Fruit fly (Drosophila melanogaster): ENCODE data around the gene Or22b.

The Or22b gene

dm6 chr2L:1522397-1522796, at the start of gene Or22b:
Or22b (plus strand) TSS chr2L:1522697.
- TF ChIP-seq bab1 (GFP tag; optimal IDR thresholded peaks at IDR 0.05) (no peak), CG12768 (GFP tag; optimal IDR thresholded peaks at IDR 0.05) (no peak), cic (GFP tag; optimal IDR thresholded peaks at IDR 0.05) (no peak), CG11617 (GFP tag; optimal IDR thresholded peaks at IDR 0.05) (no peak), Hr96 (GFP tag; optimal IDR thresholded peaks at IDR 0.05) (no peak), Mnt (GFP tag; optimal IDR thresholded peaks at IDR 0.05) (no peak), toe (GFP tag; optimal IDR thresholded peaks at IDR 0.05) (no peak), CG33017 (tag; optimal IDR thresholded peaks at IDR 0.05) (no peak), kay (GFP tag; ENCODE audit: borderline replicate concordance) (no peak), Crg-1 (GFP tag; optimal IDR thresholded peaks at IDR 0.05) (no peak), CG7045 (GFP tag; optimal IDR thresholded peaks at IDR 0.05) (no peak), tj (GFP tag; optimal IDR thresholded peaks at IDR 0.05) (no peak), Clk (GFP tag; optimal IDR thresholded peaks at IDR 0.05) (no peak), pad (GFP tag; optimal IDR thresholded peaks at IDR 0.05) (no peak), ovo (GFP tag; optimal IDR thresholded peaks at IDR 0.05) (no peak), CG7101 (tag; optimal IDR thresholded peaks at IDR 0.05) (no peak), CG5204 (GFP tag; optimal IDR thresholded peaks at IDR 0.05) (no peak), cnc (optimal IDR thresholded peaks at IDR 0.05) (no peak), CG14711 (tag; optimal IDR thresholded peaks at IDR 0.05) (no peak)

dm6 chr2L:1473427-1473826, 49.1 kb upstream of the Or22b start:
- TF ChIP-seq CG12768 (GFP tag; optimal IDR thresholded peaks at IDR 0.05) (no peak), Mnt (GFP tag; optimal IDR thresholded peaks at IDR 0.05) (no peak), bab1 (GFP tag; optimal IDR thresholded peaks at IDR 0.05) (no peak), CG7045 (GFP tag; optimal IDR thresholded peaks at IDR 0.05) (no peak), CG1620 (GFP tag; optimal IDR thresholded peaks at IDR 0.05) (no peak), cnc (optimal IDR thresholded peaks at IDR 0.05) (no peak), CG5204 (GFP tag; optimal IDR thresholded peaks at IDR 0.05) (no peak), tj (GFP tag; optimal IDR thresholded peaks at IDR 0.05) (no peak), pad (GFP tag; optimal IDR thresholded peaks at IDR 0.05) (no peak), Clk (GFP tag; optimal IDR thresholded peaks at IDR 0.05) (no peak), ovo (GFP tag; optimal IDR thresholded peaks at IDR 0.05) (no peak), CG33017 (tag; optimal IDR thresholded peaks at IDR 0.05) (no peak), CG11617 (GFP tag; optimal IDR thresholded peaks at IDR 0.05) (no peak), Hr96 (GFP tag; optimal IDR thresholded peaks at IDR 0.05) (no peak), CG14711 (tag; optimal IDR thresholded peaks at IDR 0.05) (no peak)

DNA sequence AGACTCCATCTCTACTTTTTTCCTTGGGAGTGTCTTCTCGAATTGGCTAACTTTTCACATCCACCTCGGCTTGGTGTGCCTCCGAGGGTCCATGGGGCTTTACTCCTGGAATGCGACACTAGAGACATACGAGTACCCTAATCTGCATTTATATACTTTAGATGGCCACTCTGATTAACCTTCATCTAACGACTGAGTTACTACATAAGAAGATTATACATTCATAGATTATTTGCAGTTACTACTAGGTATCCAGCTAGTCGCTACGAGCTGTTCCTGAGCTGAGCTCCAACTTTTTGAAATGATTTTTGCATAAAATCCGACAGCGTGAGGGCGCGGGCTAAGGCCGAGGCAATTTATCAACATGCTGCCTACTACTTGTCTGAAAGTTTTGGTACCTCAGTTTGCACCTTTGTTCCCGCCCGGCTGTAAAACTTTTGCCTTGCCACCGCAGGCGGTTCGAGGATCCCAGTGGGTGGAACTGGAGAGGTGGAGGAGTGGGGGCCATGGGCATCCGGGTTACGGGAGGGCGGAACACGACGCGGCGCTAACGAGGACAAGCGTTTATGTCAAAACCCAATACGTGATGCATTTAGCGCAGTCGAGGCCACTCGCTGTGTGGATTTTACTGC, 45.5 kb upstream of the Or22b start:
- TF ChIP-seq pad (GFP tag; optimal IDR thresholded peaks at IDR 0.05) (no peak), Mnt (GFP tag; optimal IDR thresholded peaks at IDR 0.05) (no peak), tj (GFP tag; optimal IDR thresholded peaks at IDR 0.05) (no peak), Clk (GFP tag; optimal IDR thresholded peaks at IDR 0.05) (no peak), cnc (optimal IDR thresholded peaks at IDR 0.05) (no peak), Crg-1 (GFP tag; optimal IDR thresholded peaks at IDR 0.05) (no peak), CG14711 (tag; optimal IDR thresholded peaks at IDR 0.05) (no peak), bab1 (GFP tag; optimal IDR thresholded peaks at IDR 0.05) (no peak), cic (GFP tag; optimal IDR thresholded peaks at IDR 0.05) (no peak), CG7101 (tag; optimal IDR thresholded peaks at IDR 0.05) (no peak), CG7045 (GFP tag; optimal IDR thresholded peaks at IDR 0.05) (no peak), kay (GFP tag; ENCODE audit: borderline replicate concordance) (no peak), CG12768 (GFP tag; optimal IDR thresholded peaks at IDR 0.05) (no peak), Hr96 (GFP tag; optimal IDR thresholded peaks at IDR 0.05) (no peak), ovo (GFP tag; optimal IDR thresholded peaks at IDR 0.05) (no peak), CG11617 (GFP tag; optimal IDR thresholded peaks at IDR 0.05) (no peak), CG1620 (GFP tag; optimal IDR thresholded peaks at IDR 0.05) (no peak), CG5204 (GFP tag; optimal IDR thresholded peaks at IDR 0.05) (no peak), CG33017 (tag; optimal IDR thresholded peaks at IDR 0.05) (no peak)

- TF ChIP-seq cic (GFP tag; optimal IDR thresholded peaks at IDR 0.05) (no peak), Crg-1 (GFP tag; optimal IDR thresholded peaks at IDR 0.05) (no peak), Mnt (GFP tag; optimal IDR thresholded peaks at IDR 0.05) (no peak), CG7101 (tag; optimal IDR thresholded peaks at IDR 0.05) (no peak), cnc (optimal IDR thresholded peaks at IDR 0.05) (no peak), toe (GFP tag; optimal IDR thresholded peaks at IDR 0.05) (no peak), CG14711 (tag; optimal IDR thresholded peaks at IDR 0.05) (no peak), CG7045 (GFP tag; optimal IDR thresholded peaks at IDR 0.05) (no peak), kay (GFP tag; ENCODE audit: borderline replicate concordance) (no peak), CG11617 (GFP tag; optimal IDR thresholded peaks at IDR 0.05) (no peak), Clk (GFP tag; optimal IDR thresholded peaks at IDR 0.05) (no peak), bab1 (GFP tag; optimal IDR thresholded peaks at IDR 0.05) (no peak), ovo (GFP tag; optimal IDR thresholded peaks at IDR 0.05) (no peak), pad (GFP tag; optimal IDR thresholded peaks at IDR 0.05) (no peak), tj (GFP tag; optimal IDR thresholded peaks at IDR 0.05) (no peak), CG1620 (GFP tag; optimal IDR thresholded peaks at IDR 0.05) (no peak), CG5204 (GFP tag; optimal IDR thresholded peaks at IDR 0.05) (no peak)
Observed at dm6 chr2L:1478488-1478887, 44.0 kb upstream of the Or22b start.

- no peak for TF ChIP-seq Mnt (GFP tag; optimal IDR thresholded peaks at IDR 0.05)
- no peak for TF ChIP-seq CG33017 (tag; optimal IDR thresholded peaks at IDR 0.05)
- no peak for TF ChIP-seq Crg-1 (GFP tag; optimal IDR thresholded peaks at IDR 0.05)
- no peak for TF ChIP-seq CG11617 (GFP tag; optimal IDR thresholded peaks at IDR 0.05)
- no peak for TF ChIP-seq CG14711 (tag; optimal IDR thresholded peaks at IDR 0.05)
- TF ChIP-seq toe (GFP tag; optimal IDR thresholded peaks at IDR 0.05): no peak
- TF ChIP-seq cnc (optimal IDR thresholded peaks at IDR 0.05): no peak
- TF ChIP-seq CG7101 (tag; optimal IDR thresholded peaks at IDR 0.05): no peak
- no peak for TF ChIP-seq kay (GFP tag; ENCODE audit: borderline replicate concordance)
- no peak for TF ChIP-seq CG1620 (GFP tag; optimal IDR thresholded peaks at IDR 0.05)
- TF ChIP-seq Hr96 (GFP tag; optimal IDR thresholded peaks at IDR 0.05): no peak
- no peak for TF ChIP-seq pad (GFP tag; optimal IDR thresholded peaks at IDR 0.05)
- TF ChIP-seq CG7045 (GFP tag; optimal IDR thresholded peaks at IDR 0.05): no peak
- no peak for TF ChIP-seq ovo (GFP tag; optimal IDR thresholded peaks at IDR 0.05)
- no peak for TF ChIP-seq CG12768 (GFP tag; optimal IDR thresholded peaks at IDR 0.05)
- TF ChIP-seq bab1 (GFP tag; optimal IDR thresholded peaks at IDR 0.05): no peak
- TF ChIP-seq CG5204 (GFP tag; optimal IDR thresholded peaks at IDR 0.05): no peak
- no peak for TF ChIP-seq Clk (GFP tag; optimal IDR thresholded peaks at IDR 0.05)
- no peak for TF ChIP-seq cic (GFP tag; optimal IDR thresholded peaks at IDR 0.05)
- TF ChIP-seq tj (GFP tag; optimal IDR thresholded peaks at IDR 0.05): no peak
Observed at dm6 chr2L:1485975-1486665, 36.4 kb upstream of the Or22b start.

All from whole organism, adult.